Fruit fly (Drosophila melanogaster) whole organism, prepupa: Measurements from ENCODE around the gene Cp110.

ENCODE experiments used
- CG10631 ChIP-seq: fragments of 200-800 bp; sonication (Bioruptor generic); optimal IDR thresholded peaks from 2 replicates; lab custom pipeline; 2016; ENCODE audit warnings: missing biosample characterization, missing genetic modification characterization
- CG10669 ChIP-seq: fragments of 200-800 bp; sonication (Bioruptor generic); optimal IDR thresholded peaks from 3 replicates; lab custom pipeline; 2018; ENCODE audit warnings: missing biosample characterization, mild to moderate bottlenecking, missing genetic modification characterization, moderate library complexity
- CG11294 ChIP-seq: fragments of 200-800 bp; sonication (Bioruptor generic); IDR thresholded peaks from 2 replicates; pipeline ENCODE4 v1.3.6; 2022; ENCODE audit warnings: missing biosample characterization, missing genetic modification characterization
- CG11902 ChIP-seq: fragments of 200-800 bp; sonication (Bioruptor generic); optimal IDR thresholded peaks from 3 replicates; lab custom pipeline; 2016; ENCODE audit warnings: missing biosample characterization, missing genetic modification characterization
- CG15336 ChIP-seq: fragments of 200-800 bp; sonication (Bioruptor generic); IDR thresholded peaks from 2 replicates; pipeline ENCODE4 v1.3.6; 2022; ENCODE audit warnings: missing biosample characterization, missing genetic modification characterization
- CG1621 ChIP-seq: fragments of 200-800 bp; sonication (Bioruptor generic); optimal IDR thresholded peaks from 3 replicates; lab custom pipeline; 2018; ENCODE audit warnings: missing biosample characterization, mild to moderate bottlenecking, missing genetic modification characterization
- CG16779 ChIP-seq: fragments of 200-800 bp; sonication (Bioruptor generic); optimal IDR thresholded peaks from 3 replicates; lab custom pipeline; 2017; ENCODE audit warnings: missing biosample characterization, mild to moderate bottlenecking, missing genetic modification characterization
- CG3032 ChIP-seq: fragments of 200-800 bp; optimal IDR thresholded peaks from 2 replicates; lab custom pipeline; 2019; ENCODE audit warnings: missing biosample characterization, mild to moderate bottlenecking, missing genetic modification characterization, moderate library complexity
- CG31627 ChIP-seq: fragments of 200-800 bp; sonication (Bioruptor generic); optimal IDR thresholded peaks from 3 replicates; lab custom pipeline; 2016; ENCODE audit warnings: missing biosample characterization, missing genetic modification characterization
- CG4318 ChIP-seq: fragments of 200-800 bp; sonication (Bioruptor generic); optimal IDR thresholded peaks from 3 replicates; lab custom pipeline; 2017; ENCODE audit warnings: missing biosample characterization, mild to moderate bottlenecking, missing genetic modification characterization
- CG6792 ChIP-seq: fragments of 200-800 bp; sonication (Bioruptor generic); optimal IDR thresholded peaks from 3 replicates; lab custom pipeline; 2016; ENCODE audit warnings: missing biosample characterization, missing genetic modification characterization
- CG7368 ChIP-seq: fragments of 200-800 bp; sonication (Bioruptor generic); optimal IDR thresholded peaks from 3 replicates; lab custom pipeline; 2016; ENCODE audit warnings: missing biosample characterization, missing genetic modification characterization
- CG8119 ChIP-seq: fragments of 200-800 bp; sonication (Bioruptor generic); IDR thresholded peaks from 3 replicates; pipeline ENCODE4 v1.3.6; 2022; ENCODE audit warnings: missing biosample characterization, missing genetic modification characterization
- CG8632 ChIP-seq: fragments of 200-800 bp; sonication (Bioruptor generic); optimal IDR thresholded peaks from 3 replicates; lab custom pipeline; 2016; ENCODE audit warnings: missing biosample characterization, missing genetic modification characterization
- CG9139 ChIP-seq: fragments of 200-800 bp; sonication (Bioruptor generic); optimal IDR thresholded peaks from 3 replicates; lab custom pipeline; 2017; ENCODE audit warnings: missing biosample characterization, mild to moderate bottlenecking, missing genetic modification characterization
- Eip75B ChIP-seq: fragments of 200-800 bp; sonication (Bioruptor generic); optimal IDR thresholded peaks from 3 replicates; lab custom pipeline; 2016; ENCODE audit warnings: missing biosample characterization, missing genetic modification characterization
- Eip78C ChIP-seq: fragments of 200-800 bp; sonication (Bioruptor generic); peaks from one replicate; lab custom pipeline; 2016; ENCODE audit warnings: missing biosample characterization, missing genetic modification characterization
- Eip93F ChIP-seq: fragments of 200-800 bp; sonication (Bioruptor generic); optimal IDR thresholded peaks from 2 replicates; lab custom pipeline; 2016; ENCODE audit warnings: missing biosample characterization, mild to moderate bottlenecking, missing genetic modification characterization
- Ets21C ChIP-seq: fragments of 200-800 bp; sonication (Bioruptor generic); optimal IDR thresholded peaks from 3 replicates; lab custom pipeline; 2016; ENCODE audit warnings: missing biosample characterization, missing genetic modification characterization
- Gug ChIP-seq: fragments of 200-800 bp; sonication (Bioruptor generic); IDR thresholded peaks from 2 replicates; pipeline ENCODE4 v1.3.6; 2022; ENCODE audit warnings: missing biosample characterization, missing genetic modification characterization
- Hr38 ChIP-seq: sonication (Bioruptor generic); optimal IDR thresholded peaks from 2 replicates; lab custom pipeline; 2016; ENCODE audit warnings: missing biosample characterization, missing genetic modification characterization
- Hr39 ChIP-seq: fragments of 200-800 bp; sonication (Bioruptor generic); optimal IDR thresholded peaks from 2 replicates; lab custom pipeline; 2016; ENCODE audit warnings: missing biosample characterization, missing genetic modification characterization
- Hr4 ChIP-seq: fragments of 200-800 bp; sonication (Bioruptor generic); optimal IDR thresholded peaks from 3 replicates; lab custom pipeline; 2016; ENCODE audit warnings: missing biosample characterization, missing genetic modification characterization
- Lpt ChIP-seq: fragments of 200-800 bp; sonication (Bioruptor generic); optimal IDR thresholded peaks from 3 replicates; lab custom pipeline; 2016; ENCODE audit warnings: missing biosample characterization, missing genetic modification characterization
- Met ChIP-seq: fragments of 200-800 bp; sonication (Bioruptor generic); optimal IDR thresholded peaks from 3 replicates; lab custom pipeline; 2016; ENCODE audit warnings: missing biosample characterization, missing genetic modification characterization
- OdsH ChIP-seq: fragments of 200-800 bp; sonication (Bioruptor generic); optimal IDR thresholded peaks from 3 replicates; lab custom pipeline; 2016; ENCODE audit warnings: missing biosample characterization, missing genetic modification characterization
- Smox ChIP-seq: fragments of 200-800 bp; sonication (Bioruptor generic); optimal IDR thresholded peaks from 3 replicates; lab custom pipeline; 2016; ENCODE audit warnings: missing biosample characterization, missing genetic modification characterization
- Sox14 ChIP-seq: fragments of 200-800 bp; sonication (Bioruptor generic); optimal IDR thresholded peaks from 3 replicates; lab custom pipeline; 2016; ENCODE audit warnings: missing biosample characterization, missing genetic modification characterization
- Sox15 ChIP-seq: fragments of 200-800 bp; sonication (Bioruptor generic); optimal IDR thresholded peaks from 3 replicates; lab custom pipeline; 2016; ENCODE audit warnings: missing biosample characterization, missing genetic modification characterization
- achi ChIP-seq: fragments of 200-800 bp; sonication (Bioruptor generic); optimal IDR thresholded peaks from 3 replicates; lab custom pipeline; 2016; ENCODE audit warnings: missing biosample characterization, missing genetic modification characterization
- acj6 ChIP-seq: fragments of 200-800 bp; sonication (Bioruptor generic); optimal IDR thresholded peaks from 3 replicates; lab custom pipeline; 2016; ENCODE audit warnings: missing biosample characterization, missing genetic modification characterization
- eg ChIP-seq: fragments of 200-800 bp; sonication (Bioruptor generic); IDR thresholded peaks from 3 replicates; pipeline ENCODE4 v1.3.6; 2022; ENCODE audit warnings: missing biosample characterization, missing genetic modification characterization
- esn ChIP-seq: fragments of 200-800 bp; sonication (Bioruptor generic); optimal IDR thresholded peaks from 2 replicates; lab custom pipeline; 2016; ENCODE audit warnings: missing biosample characterization, mild to moderate bottlenecking, missing genetic modification characterization, moderate library complexity
- fkh ChIP-seq: fragments of 200-800 bp; sonication (Bioruptor generic); optimal IDR thresholded peaks from 3 replicates; lab custom pipeline; 2017; ENCODE audit warnings: missing biosample characterization, mild to moderate bottlenecking, missing genetic modification characterization, moderate library complexity
- lz ChIP-seq: fragments of 200-800 bp; sonication (Bioruptor generic); optimal IDR thresholded peaks from 3 replicates; lab custom pipeline; 2016; ENCODE audit warnings: missing biosample characterization, missing genetic modification characterization
- net ChIP-seq: fragments of 200-800 bp; sonication (Bioruptor generic); optimal IDR thresholded peaks from 3 replicates; lab custom pipeline; 2016; ENCODE audit warnings: missing biosample characterization, missing genetic modification characterization
- pdm3 ChIP-seq: fragments of 200-800 bp; sonication (Bioruptor generic); optimal IDR thresholded peaks from 3 replicates; lab custom pipeline; 2016; ENCODE audit warnings: missing biosample characterization, missing genetic modification characterization
- spab ChIP-seq: fragments of 200-800 bp; sonication (Bioruptor generic); optimal IDR thresholded peaks from 2 replicates; lab custom pipeline; 2017; ENCODE audit warnings: missing biosample characterization, mild to moderate bottlenecking, missing genetic modification characterization, missing genetic modification reagents
- ss ChIP-seq, 2 experiments: fragments of 200-800 bp; sonication (Bioruptor generic); optimal IDR thresholded peaks; 2 replicates in 1 of 2; 3 replicates in 1 of 2; lab custom pipeline; 2017 to 2018; ENCODE audit warnings: mild to moderate bottlenecking in 2 of 2, missing biosample characterization in 2 of 2, missing genetic modification characterization in 2 of 2, moderate library complexity in 1 of 2
- topi ChIP-seq: fragments of 200-800 bp; sonication (Bioruptor generic); optimal IDR thresholded peaks from 3 replicates; lab custom pipeline; 2016; ENCODE audit warnings: missing biosample characterization, missing genetic modification characterization
- vri ChIP-seq: fragments of 200-800 bp; sonication (Bioruptor generic); optimal IDR thresholded peaks from 3 replicates; lab custom pipeline; 2016; ENCODE audit warnings: missing biosample characterization, mild to moderate bottlenecking, missing genetic modification characterization

The Cp110 gene

DNA sequence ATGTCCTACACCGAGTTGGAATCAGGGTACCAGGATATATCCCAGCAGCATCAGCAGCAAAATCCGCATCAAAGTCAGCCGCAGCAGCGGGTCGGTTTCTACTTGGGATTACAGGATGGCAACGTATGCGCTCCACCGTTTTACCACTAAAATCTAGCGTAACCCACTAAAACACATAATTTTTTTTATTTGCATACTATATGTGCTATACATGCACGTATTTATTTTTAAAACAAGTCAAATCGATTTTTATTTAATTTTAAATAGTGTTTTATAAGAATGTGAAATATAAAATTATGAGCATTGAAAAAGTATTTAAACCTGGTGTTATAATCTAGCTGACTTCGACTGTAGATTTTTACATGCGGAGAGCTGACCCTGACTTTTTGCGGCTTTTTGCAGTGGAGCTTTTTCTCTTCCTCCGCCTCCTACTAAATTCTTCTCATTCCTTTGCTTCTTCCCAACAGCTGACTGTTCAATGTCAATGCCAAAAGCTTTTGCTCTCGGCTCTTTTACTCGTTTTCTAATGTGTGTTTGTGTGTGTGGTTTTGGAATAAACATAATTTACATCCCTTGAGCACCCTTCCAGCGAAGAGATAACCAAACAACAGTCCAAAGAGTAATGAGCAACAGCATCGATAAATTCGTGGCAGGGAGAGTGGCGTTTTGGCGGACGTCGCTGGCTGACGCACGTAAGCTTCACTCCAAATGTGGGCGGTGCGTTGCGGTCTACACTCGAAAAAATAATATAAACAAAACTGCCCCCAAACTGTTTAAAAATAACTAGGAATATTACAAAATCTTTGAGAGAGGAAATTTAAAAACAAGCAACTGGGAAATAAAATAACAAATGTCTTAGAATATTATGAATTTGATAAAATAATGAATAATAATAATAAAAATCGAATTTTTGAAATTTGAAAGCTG is 6.0 kb downstream of the Cp110 start (continued):
- TF ChIP-seq acj6 = peak; percentile 30
- TF ChIP-seq CG11902 (GFP tag; lab: Kevin White, UChicago) = no peak
- TF ChIP-seq CG9139 (GFP tag; lab: Kevin White, UChicago) = peak; percentile 14
- peak; percentile 88 for TF ChIP-seq Eip78C (GFP tag; lab: Kevin White, UChicago)
- TF ChIP-seq CG10631 = peak; percentile 37
- no peak for TF ChIP-seq Smox (GFP tag; lab: Kevin White, UChicago)
- peak; percentile 1 for TF ChIP-seq OdsH (GFP tag; lab: Kevin White, UChicago)
- no peak for TF ChIP-seq CG16779 (tag; lab: Kevin White, UChicago)
- TF ChIP-seq Hr39 (GFP tag; lab: Kevin White, UChicago) = peak; percentile 3
- TF ChIP-seq Ets21C (GFP tag; lab: Kevin White, UChicago) = no peak
- peak; percentile 34; the same call in 2 of the 3 replicates for TF ChIP-seq CG8119 (GFP tag; lab: Robert Waterston, UW)
- peak; percentile 13 for TF ChIP-seq spab (GFP tag; lab: Kevin White, UChicago)
- TF ChIP-seq lz (GFP tag; lab: Kevin White, UChicago) = peak; percentile 24
- no peak for TF ChIP-seq CG7368
- no peak for TF ChIP-seq Sox15
- TF ChIP-seq CG6792 (GFP tag; lab: Kevin White, UChicago) = no peak
- TF ChIP-seq topi (GFP tag; lab: Kevin White, UChicago) = peak; percentile 16
- no peak for TF ChIP-seq net (GFP tag; lab: Kevin White, UChicago)
- no peak for TF ChIP-seq fkh
- TF ChIP-seq achi (GFP tag; lab: Kevin White, UChicago) = peak; percentile 21
- peak; percentile 56 for TF ChIP-seq esn (GFP tag; lab: Kevin White, UChicago)
- no peak for TF ChIP-seq CG4318
- peak; percentile 26 for TF ChIP-seq Eip75B
- TF ChIP-seq CG3032 (tag; lab: Kevin White, UChicago) = peak; percentile 46
- TF ChIP-seq CG8632 (GFP tag; lab: Kevin White, UChicago) = no peak
- peak; percentile 10 for TF ChIP-seq pdm3 (GFP tag; lab: Kevin White, UChicago)
- peak; percentile 31 for TF ChIP-seq CG10669
- TF ChIP-seq CG15336 (GFP tag; lab: Robert Waterston, UW) = peak; percentile 37
- peak; percentile 22 for TF ChIP-seq CG31627 (GFP tag; lab: Kevin White, UChicago)
- TF ChIP-seq CG11294 (GFP tag; lab: Robert Waterston, UW) = no peak
- TF ChIP-seq Hr4 (GFP tag; lab: Kevin White, UChicago) = no peak
- no peak for TF ChIP-seq CG1621 (tag; lab: Kevin White, UChicago)
- TF ChIP-seq eg (GFP tag; lab: Robert Waterston, UW) = peak; percentile 57
- TF ChIP-seq Lpt (GFP tag; lab: Kevin White, UChicago) = no peak
- TF ChIP-seq Met = peak; percentile 22
- TF ChIP-seq Eip93F (GFP tag; lab: Kevin White, UChicago) = no peak
- TF ChIP-seq Gug = no peak
- TF ChIP-seq ss (GFP tag; optimal IDR thresholded peaks at IDR 0.05; lab: Kevin White, UChicago) = no peak

DNA sequence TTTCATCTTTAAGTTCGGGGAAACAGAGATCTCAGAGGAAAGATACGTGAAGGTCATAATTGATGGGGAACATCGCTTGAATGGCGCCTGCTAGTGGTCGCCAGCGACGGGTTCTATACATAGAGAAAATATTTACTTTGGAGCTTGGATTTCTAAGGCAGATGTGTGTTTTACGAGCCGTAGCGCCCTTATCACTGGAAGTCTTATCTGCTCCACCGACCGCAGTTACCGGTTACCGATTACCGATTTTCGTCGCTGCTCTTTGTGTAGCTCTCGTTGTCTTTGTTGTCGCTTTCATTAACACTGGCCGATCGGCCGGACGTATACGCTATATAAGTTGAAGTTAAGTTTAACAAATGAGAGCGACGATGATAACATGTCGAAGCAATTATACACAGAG is 8.7 kb downstream of the Cp110 start:
- TF ChIP-seq CG6792 (GFP tag; lab: Kevin White, UChicago) = no peak
- TF ChIP-seq vri (GFP tag; lab: Kevin White, UChicago) = peak; percentile 25
- TF ChIP-seq Hr38 = no peak
- peak; percentile 72 for TF ChIP-seq fkh
- peak; percentile 44 for TF ChIP-seq Sox14 (GFP tag; lab: Kevin White, UChicago)
- TF ChIP-seq CG1621 (tag; lab: Kevin White, UChicago) = peak; percentile 11
- TF ChIP-seq Lpt (GFP tag; lab: Kevin White, UChicago) = no peak
